Worm (Caenorhabditis elegans) whole organism, L4/young adult: ENCODE results near the gene gid-2.

Experiments
- W03F9.2 ChIP-seq: fragments of 150-350 bp; optimal IDR thresholded peaks from 2 replicates; lab custom pipeline; 2014; ENCODE audit warnings: missing biosample characterization, missing genetic modification characterization
- dao-5 ChIP-seq: sonication (generic microtip); optimal IDR thresholded peaks from 2 replicates; lab custom pipeline; 2016; ENCODE audit warnings: missing genotype, missing genetic modification characterization, moderate library complexity, missing compliant biosample characterization
- him-1 ChIP-seq: sonication (generic microtip); optimal IDR thresholded peaks from 2 replicates; lab custom pipeline; 2016; ENCODE audit warnings: missing genotype, missing genetic modification reagents, missing genetic modification characterization, missing compliant biosample characterization

Gene gid-2

DNA sequence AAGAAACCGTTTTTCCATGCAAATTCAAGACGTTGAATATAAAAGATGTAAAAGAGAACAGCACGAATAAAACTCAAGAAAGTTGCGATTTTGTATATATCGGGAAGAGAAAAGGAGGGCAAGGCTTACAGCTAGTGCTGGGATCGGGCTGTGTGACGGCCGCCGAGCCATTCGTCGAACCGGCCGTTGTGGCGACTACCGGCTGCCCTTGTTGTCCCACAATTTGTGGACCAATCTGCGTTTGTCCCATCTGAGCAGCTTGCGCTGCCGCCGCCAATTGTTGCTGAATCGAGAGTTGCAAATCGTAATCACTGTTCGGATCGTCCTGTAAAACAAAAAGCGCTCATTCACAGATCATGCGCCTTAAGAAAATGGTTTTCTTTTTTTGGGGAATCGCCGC is 8.5 kb upstream of the gid-2 start:
- TF ChIP-seq him-1 (tag; lab: Kevin White, UChicago) (no peak), W03F9.2 (tag; lab: Kevin White, UChicago) (no peak), dao-5 (no peak)

DNA sequence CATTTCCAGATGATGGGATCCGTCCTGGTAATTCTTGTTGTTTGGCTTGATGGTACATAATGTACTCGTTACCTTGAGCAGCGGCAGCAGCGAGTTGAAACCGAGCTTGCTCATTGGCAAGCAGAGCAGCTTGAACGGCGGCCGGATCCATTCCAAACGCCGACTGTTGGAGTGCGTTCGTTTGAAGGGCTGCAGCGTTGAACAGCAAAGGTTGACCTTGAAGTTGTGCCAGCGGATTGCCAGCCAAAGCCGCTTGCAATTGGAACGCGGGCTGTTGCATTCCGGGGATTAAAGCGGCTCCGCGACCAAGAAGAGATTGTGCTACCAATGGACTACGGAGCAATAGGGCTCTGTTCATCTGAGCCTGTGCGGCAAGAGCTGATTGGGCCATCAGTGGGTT is 7.4 kb upstream of the gid-2 start:
- no peak for TF ChIP-seq dao-5
- TF ChIP-seq him-1 (tag; lab: Kevin White, UChicago): no peak
- TF ChIP-seq W03F9.2 (tag; lab: Kevin White, UChicago): no peak

DNA sequence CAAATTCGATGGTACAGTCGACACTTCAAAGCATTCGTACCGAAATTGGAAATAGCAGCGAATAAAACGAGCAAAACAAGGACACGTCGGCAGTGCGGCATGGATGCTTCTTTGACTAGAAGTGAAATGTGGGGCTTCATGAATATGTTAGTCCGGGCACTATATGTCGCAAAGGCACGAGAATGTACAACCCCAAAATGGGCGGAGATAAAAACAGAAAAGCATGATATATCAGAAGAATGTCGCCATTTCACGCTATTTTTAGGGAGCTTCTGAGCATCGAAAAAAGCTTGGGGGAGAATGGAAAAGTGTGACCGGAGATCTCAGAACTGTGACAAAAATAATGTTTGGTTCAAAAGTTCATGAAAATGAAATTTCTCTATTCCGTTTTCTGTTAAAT is 4.5 kb upstream of the gid-2 start, which contains the start of gene T07D1.3:
TSS of gene T07D1.3 (minus strand) at position 101 of the 400 bp plus-strand sequence.
- TF ChIP-seq W03F9.2 (tag; lab: Kevin White, UChicago) (no peak), him-1 (tag; lab: Kevin White, UChicago) (no peak)

DNA sequence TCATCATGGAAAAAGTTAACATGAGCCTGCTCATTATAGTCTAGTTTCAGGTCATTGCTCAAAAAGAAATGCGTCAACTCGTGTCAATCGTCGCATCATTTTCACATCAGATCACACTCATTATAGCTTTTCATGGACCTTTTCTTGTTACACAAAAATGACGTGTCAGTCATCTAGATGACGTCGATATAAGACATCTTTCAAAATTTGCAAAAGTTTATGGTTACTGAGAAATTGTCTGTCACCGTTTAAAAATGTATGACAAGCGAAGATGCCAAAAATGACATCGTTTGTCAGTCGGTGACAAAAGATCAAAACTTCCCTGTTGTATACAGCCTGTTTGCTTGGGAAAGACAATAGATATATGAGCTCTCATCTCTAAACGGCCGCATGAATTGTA is 2.4 kb upstream of the gid-2 start:
- no peak for TF ChIP-seq dao-5
- no peak for TF ChIP-seq him-1 (tag; lab: Kevin White, UChicago)
- TF ChIP-seq W03F9.2 (tag; lab: Kevin White, UChicago): no peak

DNA sequence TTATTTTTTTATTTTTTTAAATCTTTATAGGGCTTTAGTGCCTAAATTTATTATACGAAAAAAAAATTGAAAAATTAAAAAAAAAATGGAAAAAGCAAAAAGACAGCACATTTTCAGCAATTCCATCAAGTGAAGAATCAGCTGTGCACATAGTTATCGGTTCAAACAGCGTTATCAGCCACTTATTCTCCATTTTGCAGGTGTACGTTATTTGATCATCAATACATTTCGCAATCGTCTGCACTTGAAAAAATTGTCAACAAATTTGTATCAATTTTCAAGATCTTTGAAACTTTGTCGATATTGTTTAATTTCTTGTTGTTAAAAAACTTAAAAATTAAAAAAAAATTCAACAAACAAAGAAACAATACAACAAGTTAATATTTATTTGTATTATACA is 971 bp upstream of the gid-2 start:
- TF ChIP-seq dao-5 (no peak), W03F9.2 (tag; lab: Kevin White, UChicago) (no peak), him-1 (tag; lab: Kevin White, UChicago) (no peak)

DNA sequence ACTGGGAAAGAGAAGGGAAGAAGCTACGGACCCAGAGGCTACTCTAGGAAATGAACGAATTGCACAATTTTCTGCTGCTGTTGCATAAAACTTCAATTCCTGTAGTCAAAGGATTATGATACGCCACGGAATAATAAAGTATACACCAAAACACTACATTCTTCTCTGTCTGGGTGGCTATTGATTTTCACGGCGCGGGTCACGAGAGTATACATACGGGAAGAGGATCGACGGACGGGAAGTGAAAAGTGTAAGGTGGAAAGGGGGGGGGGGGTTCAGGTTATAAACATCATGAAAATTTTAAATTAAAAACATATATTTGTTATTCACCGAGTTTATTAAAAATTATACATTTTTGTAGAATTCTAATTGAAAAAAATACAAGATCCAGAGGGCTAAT is 552 bp upstream of the gid-2 start:
- TF ChIP-seq dao-5 (no peak), W03F9.2 (tag; lab: Kevin White, UChicago) (no peak), him-1 (tag; lab: Kevin White, UChicago) (no peak)

DNA sequence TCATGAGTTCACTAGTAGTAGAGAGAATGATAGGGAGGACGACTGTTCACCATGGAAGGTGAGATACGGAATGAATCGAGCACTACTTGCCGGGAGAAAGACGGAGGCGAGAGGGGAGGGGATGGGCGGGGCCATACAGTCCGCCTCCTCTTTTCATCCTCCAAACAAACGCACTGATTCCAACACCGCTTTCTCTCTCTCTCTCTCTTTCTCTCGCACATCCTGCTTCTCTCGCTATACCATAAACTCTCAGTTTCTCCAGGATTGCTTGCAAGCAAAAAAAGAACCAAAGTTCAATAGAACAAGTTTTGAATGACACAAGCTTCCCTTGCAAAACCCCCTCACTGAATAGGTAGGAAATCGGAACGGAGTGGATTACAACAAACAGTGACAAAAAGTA is 3.4 kb downstream of the gid-2 start:
- TF ChIP-seq him-1 (tag; lab: Kevin White, UChicago) (no peak), W03F9.2 (tag; lab: Kevin White, UChicago) (no peak), dao-5 (no peak)

DNA sequence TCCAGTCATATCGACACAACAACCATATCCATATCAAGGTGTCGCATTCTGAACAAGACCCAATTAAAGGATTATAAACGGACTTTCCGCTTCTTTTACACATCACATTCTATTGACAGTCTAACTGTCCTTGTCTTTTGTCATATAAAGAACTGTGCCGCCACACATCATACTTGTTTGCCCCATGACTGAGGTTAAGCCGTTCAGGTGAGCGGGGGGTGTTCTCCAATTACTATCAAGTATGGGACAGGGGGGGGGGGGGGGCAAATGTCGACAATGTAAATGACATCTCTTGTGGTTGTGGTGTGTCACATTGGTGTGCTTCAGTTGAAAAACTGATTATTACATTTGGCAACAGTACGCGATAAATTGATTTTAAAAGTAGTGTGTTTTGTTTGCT is 5.0 kb downstream of the gid-2 start:
- TF ChIP-seq W03F9.2 (tag; lab: Kevin White, UChicago) (no peak), dao-5 (no peak), him-1 (tag; lab: Kevin White, UChicago) (no peak)

DNA sequence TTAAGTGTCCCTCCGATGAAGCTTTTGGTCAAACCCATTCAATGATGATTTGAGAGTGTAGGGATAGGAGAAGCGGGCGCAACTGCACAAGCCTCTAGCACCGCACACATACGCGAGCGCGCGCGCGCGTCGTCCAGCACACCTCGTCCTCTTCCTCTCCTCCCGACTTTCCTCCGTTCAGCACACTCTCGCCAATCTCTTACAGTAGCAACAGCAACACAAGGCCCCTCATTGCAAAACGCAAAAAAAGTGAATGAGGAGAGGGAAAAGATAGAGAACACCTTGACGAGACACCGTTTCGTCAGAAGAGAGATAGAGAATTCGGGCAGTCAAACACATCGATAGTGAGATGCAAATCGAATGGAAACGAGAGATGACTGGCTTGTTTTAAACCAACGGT is 6.3 kb downstream of the gid-2 start:
- TF ChIP-seq dao-5 (no peak), W03F9.2 (tag; lab: Kevin White, UChicago) (no peak), him-1 (tag; lab: Kevin White, UChicago) (no peak)

DNA sequence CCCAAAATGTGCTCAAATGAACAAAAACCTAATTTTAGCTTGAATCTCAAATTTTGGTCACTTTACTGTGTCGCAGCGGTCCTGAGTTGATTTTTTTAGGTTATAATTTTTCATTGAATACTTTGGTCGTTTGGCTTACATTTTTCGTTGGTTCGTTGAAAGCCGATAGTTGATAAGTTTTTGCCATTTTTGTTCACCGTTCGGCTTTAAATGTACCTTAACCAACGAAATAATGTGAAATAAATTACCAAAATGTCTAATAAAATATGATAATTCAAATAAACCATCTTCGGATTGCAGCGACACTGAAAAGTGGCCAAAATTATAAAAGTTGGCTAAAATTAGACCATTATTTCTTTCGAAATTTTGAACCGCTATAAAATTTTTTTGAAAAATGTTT is 8.4 kb downstream of the gid-2 start:
- TF ChIP-seq dao-5 (no peak), W03F9.2 (tag; lab: Kevin White, UChicago) (no peak), him-1 (tag; lab: Kevin White, UChicago) (no peak)

DNA sequence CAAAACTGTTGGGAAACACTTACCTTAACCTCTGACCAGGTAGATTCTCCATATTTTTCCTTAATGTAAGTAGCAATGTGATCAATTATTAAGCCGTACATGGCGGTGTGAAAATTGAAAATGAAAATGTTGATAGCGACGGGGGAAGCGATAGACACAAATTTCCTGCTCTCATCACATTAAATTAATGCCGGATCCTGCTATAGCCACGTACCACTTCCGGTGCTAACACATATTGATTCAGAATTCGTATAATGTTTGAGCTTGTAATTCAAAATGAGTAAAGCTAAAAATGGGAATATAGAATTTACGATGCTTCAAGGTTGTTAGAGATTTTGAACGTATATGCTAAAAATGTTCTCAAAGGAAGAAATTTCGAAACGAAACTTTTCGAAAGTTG is 11.4 kb downstream of the gid-2 start, which contains the start of gene gcy-31:
TSS of gene gcy-31 (minus strand) at position 101 of the 400 bp plus-strand sequence.
- TF ChIP-seq dao-5: no peak
- TF ChIP-seq W03F9.2 (tag; lab: Kevin White, UChicago): no peak
- TF ChIP-seq him-1 (tag; lab: Kevin White, UChicago): no peak

DNA sequence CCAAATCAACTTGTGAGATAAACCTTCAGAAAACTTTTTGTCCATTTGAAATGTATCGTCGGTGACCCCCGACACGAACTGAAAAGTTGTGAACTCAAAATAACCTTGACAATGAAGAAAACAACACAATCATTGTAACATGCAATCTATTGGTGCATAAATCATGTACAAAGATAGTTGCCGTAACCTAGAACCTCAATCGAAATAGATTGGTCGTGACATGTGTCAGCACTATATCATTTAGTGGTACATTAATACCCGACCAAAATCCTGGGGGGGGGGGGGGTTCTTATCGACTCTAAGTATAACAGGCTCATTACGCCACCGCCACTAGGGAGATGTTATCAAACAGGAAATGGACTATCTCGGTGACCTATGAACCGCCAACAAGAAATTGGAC is 11.8 kb downstream of the gid-2 start:
- TF ChIP-seq dao-5: no peak
- no peak for TF ChIP-seq W03F9.2 (tag; lab: Kevin White, UChicago)
- no peak for TF ChIP-seq him-1 (tag; lab: Kevin White, UChicago)

DNA sequence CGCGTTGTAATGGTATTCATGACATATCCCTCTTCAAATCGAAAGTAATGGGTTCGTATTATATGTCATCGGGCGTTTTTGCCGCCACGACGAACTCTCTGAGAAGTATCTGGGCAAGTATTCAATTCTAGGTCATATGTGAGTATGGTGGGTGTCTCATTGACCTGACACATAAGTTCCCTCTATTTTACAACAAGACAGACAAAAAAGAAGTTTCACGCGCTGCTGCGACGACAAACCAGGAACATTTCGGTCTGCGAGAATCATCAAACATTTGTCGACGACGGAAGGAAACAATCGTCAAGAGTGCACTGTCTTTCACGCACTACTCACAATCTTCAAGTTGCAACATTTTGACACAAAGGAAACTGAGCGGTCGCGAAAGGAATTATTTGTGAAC is 13.5 kb downstream of the gid-2 start:
- no peak for TF ChIP-seq W03F9.2 (tag; lab: Kevin White, UChicago)
- TF ChIP-seq dao-5: no peak
- no peak for TF ChIP-seq him-1 (tag; lab: Kevin White, UChicago)

DNA sequence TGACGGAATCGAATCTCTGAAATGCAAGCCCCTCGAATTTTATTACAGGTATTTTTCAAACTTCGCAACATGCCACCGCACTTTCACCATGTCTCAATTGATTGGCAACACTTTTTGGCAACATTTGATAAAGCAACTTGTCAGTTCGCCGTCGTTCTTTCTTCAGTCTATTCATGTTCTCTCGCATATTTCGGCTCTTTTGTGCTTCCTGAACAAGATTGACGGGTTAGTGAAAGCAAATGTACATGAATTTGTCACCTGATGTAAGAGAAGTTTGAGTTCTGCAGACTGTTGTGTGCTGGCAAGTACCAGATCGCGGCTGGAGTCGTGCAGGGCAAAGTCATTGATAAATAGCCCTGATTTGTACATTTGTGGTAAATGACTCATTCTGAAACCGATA is 16.6 kb downstream of the gid-2 start:
- no peak for TF ChIP-seq W03F9.2 (tag; lab: Kevin White, UChicago)

DNA sequence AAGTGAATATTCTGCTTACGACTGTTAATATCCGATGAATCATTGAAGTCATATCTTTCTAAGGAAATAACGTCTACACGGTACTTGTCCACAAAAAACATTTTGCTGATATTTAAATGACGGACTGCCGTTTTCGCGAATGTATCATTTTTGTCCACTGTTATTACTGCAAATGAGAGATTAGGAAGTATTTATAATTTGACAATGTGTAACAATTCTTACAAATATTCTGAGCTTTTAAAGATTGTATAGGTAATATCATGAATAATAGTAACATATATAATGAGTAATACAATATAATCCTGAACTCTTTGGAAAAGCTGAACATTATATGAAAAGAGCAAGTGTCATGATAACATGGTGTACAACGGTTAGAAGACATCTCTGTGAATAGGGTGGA is 19.0 kb downstream of the gid-2 start, which contains the start of gene glr-7:
TSS of gene glr-7 (minus strand) at position 101 of the 400 bp plus-strand sequence.
- TF ChIP-seq him-1 (tag; lab: Kevin White, UChicago) (no peak), dao-5 (no peak), W03F9.2 (tag; lab: Kevin White, UChicago) (no peak)

DNA sequence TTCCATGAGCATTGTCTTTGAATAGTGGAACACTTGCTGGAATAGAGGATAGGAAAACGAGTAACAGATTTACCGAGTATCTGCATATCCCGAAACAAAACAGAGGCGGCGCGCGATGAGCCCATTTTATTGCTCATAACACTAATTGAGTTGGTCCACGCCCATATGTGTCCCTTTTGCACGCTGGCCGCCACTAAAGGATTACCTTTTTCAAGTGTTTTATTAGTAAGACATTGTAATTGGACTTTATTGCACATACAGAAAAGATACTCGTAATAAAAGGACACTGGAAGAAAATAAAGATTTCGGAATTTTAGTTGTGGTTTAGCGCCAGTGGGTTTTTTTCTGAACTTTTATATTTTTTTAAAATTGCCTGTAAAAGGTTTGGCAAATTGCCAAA is 25.5 kb downstream of the gid-2 start, which contains the start of gene hlh-15:
TSS of gene hlh-15 (minus strand) at position 101 of the 400 bp plus-strand sequence.
- TF ChIP-seq dao-5: no peak
